Worm (Caenorhabditis elegans) whole organism, L3 larva: ENCODE data around the gene igdb-1.

Experiments
- R02D3.7 ChIP-seq: fragments of 150-350 bp; optimal IDR thresholded peaks from 2 replicates; lab custom pipeline; 2014; ENCODE audit warnings: missing biosample characterization, missing genetic modification characterization
- aly-2 ChIP-seq: fragments of 150-350 bp; optimal IDR thresholded peaks from 2 replicates; lab custom pipeline; 2014; ENCODE audit warnings: missing biosample characterization, missing genetic modification characterization
- ama-1 ChIP-seq: fragments of 150-350 bp; optimal IDR thresholded peaks from 2 replicates; lab custom pipeline; 2018
- ceh-16 ChIP-seq: sonication (generic microtip); optimal IDR thresholded peaks from 2 replicates; lab custom pipeline; 2017; ENCODE audit warnings: missing biosample characterization, missing genetic modification characterization
- ceh-28 ChIP-seq: fragments of 150-350 bp; optimal IDR thresholded peaks from 2 replicates; lab custom pipeline; 2014; ENCODE audit warnings: missing biosample characterization, missing genetic modification reagents, missing genetic modification characterization
- ceh-82 ChIP-seq: fragments of 150-350 bp; optimal IDR thresholded peaks from 2 replicates; lab custom pipeline; 2014; ENCODE audit warnings: missing biosample characterization, missing genetic modification characterization
- daf-12 ChIP-seq: fragments of 150-350 bp; optimal IDR thresholded peaks from 2 replicates; lab custom pipeline; 2014; ENCODE audit warnings: missing biosample characterization, missing genetic modification reagents, missing genetic modification characterization
- egl-5 ChIP-seq: fragments of 150-350 bp; optimal IDR thresholded peaks from 2 replicates; lab custom pipeline; 2017; ENCODE audit warnings: missing biosample characterization, missing genetic modification reagents, missing genetic modification characterization, inconsistent platforms
- elt-1 ChIP-seq: fragments of 150-350 bp; optimal IDR thresholded peaks from 2 replicates; lab custom pipeline; 2014; ENCODE audit warnings: missing biosample characterization, missing genetic modification characterization
- elt-3 ChIP-seq, 3 experiments: fragments of 150-350 bp in 1 of 3; sonication (generic microtip) in 2 of 3; optimal IDR thresholded peaks; 2 replicates in 2 of 3; 4 replicates in 1 of 3; lab custom pipeline; 2014 to 2017; ENCODE audit warnings: missing biosample characterization in 3 of 3, missing genetic modification characterization in 3 of 3
- eor-1 ChIP-seq, 2 experiments: fragments of 150-350 bp; optimal IDR thresholded peaks; 2 replicates each; lab custom pipeline; 2014 to 2018; ENCODE audit warnings: missing biosample characterization in 2 of 2, missing genetic modification characterization in 2 of 2
- fkh-2 ChIP-seq: fragments of 150-350 bp; optimal IDR thresholded peaks from 2 replicates; lab custom pipeline; 2014; ENCODE audit warnings: missing biosample characterization, missing genetic modification reagents, missing genetic modification characterization
- fos-1 ChIP-seq: fragments of 150-350 bp; optimal IDR thresholded peaks from 2 replicates; lab custom pipeline; 2014; ENCODE audit warnings: missing biosample characterization, missing genetic modification characterization
- hmg-11 ChIP-seq: sonication (generic microtip); optimal IDR thresholded peaks from 2 replicates; lab custom pipeline; 2016; ENCODE audit warnings: missing genetic modification characterization, missing compliant biosample characterization
- jun-1 ChIP-seq: fragments of 150-350 bp; optimal IDR thresholded peaks from 2 replicates; lab custom pipeline; 2014; ENCODE audit warnings: missing biosample characterization, missing genetic modification reagents, missing genetic modification characterization
- lin-15B ChIP-seq: fragments of 150-350 bp; optimal IDR thresholded peaks from 2 replicates; lab custom pipeline; 2014; ENCODE audit warnings: missing biosample characterization, missing genetic modification characterization
- lin-39 ChIP-seq: fragments of 150-350 bp; optimal IDR thresholded peaks from 2 replicates; lab custom pipeline; 2018; ENCODE audit warnings: missing biosample characterization, missing genetic modification reagents, missing genetic modification characterization
- lsy-12 ChIP-seq: sonication (generic microtip); optimal IDR thresholded peaks from 2 replicates; lab custom pipeline; 2016; ENCODE audit warnings: mild to moderate bottlenecking, missing genetic modification characterization, missing compliant biosample characterization
- mdl-1 ChIP-seq: fragments of 150-350 bp; optimal IDR thresholded peaks from 2 replicates; lab custom pipeline; 2014; ENCODE audit warnings: missing biosample characterization, missing genetic modification characterization
- mml-1 ChIP-seq: fragments of 150-350 bp; sonication (generic microtip); optimal IDR thresholded peaks from 3 replicates; lab custom pipeline; 2014; ENCODE audit warnings: missing biosample characterization, missing genetic modification characterization
- nfya-1 ChIP-seq: sonication (generic microtip); optimal IDR thresholded peaks from 2 replicates; lab custom pipeline; 2017; ENCODE audit warnings: missing genetic modification characterization, mild to moderate bottlenecking, missing compliant biosample characterization, antibody characterized with exemption, moderate library complexity; ENCODE audit not compliant: insufficient read depth
- nhr-12 ChIP-seq: fragments of 150-350 bp; optimal IDR thresholded peaks from 2 replicates; lab custom pipeline; 2014; ENCODE audit warnings: missing biosample characterization, missing genetic modification characterization
- nhr-23 ChIP-seq: fragments of 150-350 bp; optimal IDR thresholded peaks from 2 replicates; lab custom pipeline; 2014; ENCODE audit warnings: missing biosample characterization, missing genetic modification reagents, missing genetic modification characterization
- nhr-25 ChIP-seq: sonication (generic microtip); optimal IDR thresholded peaks from 2 replicates; lab custom pipeline; 2017; ENCODE audit warnings: missing biosample characterization, missing genetic modification characterization
- nhr-28 ChIP-seq: fragments of 150-350 bp; optimal IDR thresholded peaks from 2 replicates; lab custom pipeline; 2014; ENCODE audit warnings: missing biosample characterization, missing genetic modification characterization
- nhr-43 ChIP-seq: sonication (generic microtip); optimal IDR thresholded peaks from 2 replicates; lab custom pipeline; 2016; ENCODE audit warnings: mild to moderate bottlenecking, missing genetic modification characterization, missing compliant biosample characterization; ENCODE audit not compliant: poor library complexity, severe bottlenecking
- nhr-67 ChIP-seq: fragments of 150-350 bp; optimal IDR thresholded peaks from 2 replicates; lab custom pipeline; 2014; ENCODE audit warnings: missing biosample characterization, missing genetic modification characterization
- nhr-76 ChIP-seq: fragments of 150-350 bp; sonication (generic microtip); optimal IDR thresholded peaks from 5 replicates; lab custom pipeline; 2014; ENCODE audit warnings: missing biosample characterization, missing genetic modification characterization
- pha-4 ChIP-seq: fragments of 150-350 bp; optimal IDR thresholded peaks from 2 replicates; lab custom pipeline; 2014; ENCODE audit warnings: missing biosample characterization, missing genetic modification reagents, missing genetic modification characterization
- sea-2 ChIP-seq: fragments of 150-350 bp; sonication (generic microtip); optimal IDR thresholded peaks from 4 replicates; lab custom pipeline; 2014; ENCODE audit warnings: missing biosample characterization, missing genetic modification reagents, missing genetic modification characterization
- skn-1 ChIP-seq: fragments of 150-350 bp; optimal IDR thresholded peaks from 2 replicates; lab custom pipeline; 2014; ENCODE audit warnings: missing biosample characterization, missing genetic modification characterization
- snpc-4 ChIP-seq: fragments of 150-350 bp; optimal IDR thresholded peaks from 2 replicates; lab custom pipeline; 2014; ENCODE audit warnings: missing biosample characterization, missing genetic modification characterization
- tbx-2 ChIP-seq: sonication (generic microtip); optimal IDR thresholded peaks from 2 replicates; lab custom pipeline; 2016; ENCODE audit warnings: mild to moderate bottlenecking, missing genetic modification characterization, missing compliant biosample characterization
- unc-39 ChIP-seq: sonication (generic microtip); optimal IDR thresholded peaks from 4 replicates; lab custom pipeline; 2017; ENCODE audit warnings: missing biosample characterization, missing genetic modification characterization
- unc-62 ChIP-seq: fragments of 150-350 bp; sonication (generic microtip); optimal IDR thresholded peaks from 4 replicates; lab custom pipeline; 2014; ENCODE audit warnings: missing biosample characterization, missing genetic modification reagents, missing genetic modification characterization
- ztf-4 ChIP-seq: fragments of 150-350 bp; optimal IDR thresholded peaks from 2 replicates; lab custom pipeline; 2014; ENCODE audit warnings: missing biosample characterization, missing genetic modification characterization

The igdb-1 gene

DNA sequence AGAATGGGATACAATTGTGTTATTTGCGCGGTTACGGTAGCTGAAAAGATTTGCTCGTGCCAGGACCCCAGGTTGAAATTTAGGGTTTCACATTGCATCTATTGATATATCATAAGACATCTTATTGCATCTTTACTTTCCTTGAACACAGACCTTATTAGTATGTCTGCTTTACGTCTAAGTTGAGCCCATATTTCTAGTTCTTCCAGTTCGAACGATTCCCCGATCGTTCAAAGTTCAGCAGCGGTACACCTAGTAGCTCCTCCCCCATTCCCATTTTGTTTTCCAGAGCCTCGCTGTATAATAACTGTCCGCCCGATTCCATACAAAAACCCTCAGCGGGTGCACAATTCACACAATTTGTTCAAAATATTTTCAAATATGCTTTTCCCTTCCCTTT is 37.1 kb upstream of the igdb-1 start, which contains the start of gene C25G4.17:
C25G4.17 (plus strand) TSS at position 301 of the 400 bp plus-strand sequence.
- TF ChIP-seq nhr-28 (tag; lab: Kevin White, UChicago) (no peak), egl-5 (tag; lab: Kevin White, UChicago) (no peak), sea-2 (no peak), lin-39 (tag; lab: Kevin White, UChicago) (no peak), tbx-2 (no peak), ztf-4 (no peak)

- no peak for TF ChIP-seq ama-1 (lab: Kevin White, UChicago)
- TF ChIP-seq aly-2 (tag; lab: Kevin White, UChicago): no peak
- TF ChIP-seq ceh-28 (tag; lab: Kevin White, UChicago): no peak
- no peak for TF ChIP-seq lin-15B (tag; lab: Kevin White, UChicago)
- TF ChIP-seq sea-2: no peak
- TF ChIP-seq tbx-2: no peak
- TF ChIP-seq snpc-4 (tag; lab: Kevin White, UChicago): no peak
- TF ChIP-seq nhr-43 (tag; lab: Kevin White, UChicago): no peak
- no peak for TF ChIP-seq egl-5 (tag; lab: Kevin White, UChicago)
- no peak for TF ChIP-seq skn-1 (tag; lab: Kevin White, UChicago)
- TF ChIP-seq nhr-23 (tag; lab: Kevin White, UChicago): no peak
- no peak for TF ChIP-seq unc-39
Measured at ce11 chrIV:12443936-12444335, 34.9 kb upstream of the igdb-1 start, which contains the start of gene C25G4.2. C25G4.2 (minus strand) TSS chrIV:12444035.

DNA sequence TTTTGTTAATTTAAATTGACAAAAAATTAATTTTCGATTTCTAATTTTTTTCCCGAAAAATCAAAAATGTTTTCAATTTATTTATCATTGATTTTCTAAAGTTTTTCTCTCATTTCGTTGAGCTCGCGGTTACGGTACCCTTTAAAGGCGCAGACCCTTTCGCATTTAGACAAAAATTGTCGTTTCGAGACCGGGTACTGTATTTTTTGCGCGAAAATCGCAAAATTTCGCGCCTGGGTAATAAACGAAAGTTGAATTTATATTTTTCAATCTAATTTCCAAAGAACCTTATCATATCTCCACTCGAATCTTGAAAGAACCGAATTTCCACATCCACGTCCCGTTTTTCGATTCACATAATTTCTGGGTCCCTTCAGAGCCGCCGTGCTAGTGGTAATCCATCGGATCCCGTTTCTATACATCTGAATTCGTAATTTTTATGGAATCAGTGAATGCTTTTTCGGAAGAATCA is 33.3 kb upstream of the igdb-1 start, which contains the start of gene C25G4.3:
C25G4.3 (minus strand) TSS at position 422 of the 472 bp plus-strand sequence.
- TF ChIP-seq unc-62 (no peak), elt-3 (tag; optimal IDR thresholded peaks at IDR 0.05; lab: Kevin White, UChicago) (no peak), fkh-2 (tag; lab: Kevin White, UChicago) (no peak), skn-1 (tag; lab: Kevin White, UChicago) (no peak), egl-5 (tag; lab: Kevin White, UChicago) (no peak), lsy-12 (tag; lab: Kevin White, UChicago) (no peak), nhr-67 (tag; lab: Kevin White, UChicago) (no peak), jun-1 (tag; lab: Kevin White, UChicago) (no peak), sea-2 (no peak), aly-2 (tag; lab: Kevin White, UChicago) (no peak), mml-1 (tag; lab: Kevin White, UChicago) (no peak), unc-39 (no peak), hmg-11 (tag; lab: Kevin White, UChicago) (no peak), tbx-2 (no peak), lin-39 (tag; lab: Kevin White, UChicago) (no peak), mdl-1 (tag; lab: Kevin White, UChicago) (no peak)

ce11 chrIV:12451225-12451831 is 27.5 kb upstream of the igdb-1 start, which contains the start of gene dpy-26:
dpy-26 (minus strand) TSS chrIV:12451335.
- TF ChIP-seq lin-15B (tag; lab: Kevin White, UChicago): peak; percentile 51
- no peak for TF ChIP-seq ceh-28 (tag; lab: Kevin White, UChicago)
- TF ChIP-seq nhr-25: peak; percentile 30
- no peak for TF ChIP-seq mml-1 (tag; lab: Kevin White, UChicago)
- TF ChIP-seq nhr-23 (tag; lab: Kevin White, UChicago): peak; percentile 38
- TF ChIP-seq lin-39 (tag; lab: Kevin White, UChicago): peak; percentile 27

DNA sequence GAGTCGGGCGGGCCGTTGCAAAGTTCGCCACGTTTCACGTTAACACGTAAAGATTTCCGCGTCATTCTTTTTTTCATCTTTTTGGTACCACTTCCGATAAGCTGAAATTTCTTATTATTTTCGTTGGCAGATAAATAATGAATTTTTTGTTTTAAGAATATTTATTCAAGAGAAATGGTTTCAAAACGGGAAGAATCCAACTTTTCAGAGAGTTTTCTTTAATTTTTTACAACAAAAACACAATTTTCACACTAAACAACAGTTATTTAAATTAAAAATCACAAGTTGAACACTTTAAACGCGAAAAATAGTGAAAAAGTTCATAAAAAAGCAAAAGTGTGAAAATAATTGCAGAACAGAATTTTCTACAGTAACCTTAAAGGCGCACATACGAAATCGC is 24.7 kb upstream of the igdb-1 start, which contains the start of gene spe-44:
spe-44 (minus strand) TSS at position 101 of the 400 bp plus-strand sequence.
- TF ChIP-seq nhr-28 (tag; lab: Kevin White, UChicago): no peak
- TF ChIP-seq, all 47 proteins: peak for 0

DNA sequence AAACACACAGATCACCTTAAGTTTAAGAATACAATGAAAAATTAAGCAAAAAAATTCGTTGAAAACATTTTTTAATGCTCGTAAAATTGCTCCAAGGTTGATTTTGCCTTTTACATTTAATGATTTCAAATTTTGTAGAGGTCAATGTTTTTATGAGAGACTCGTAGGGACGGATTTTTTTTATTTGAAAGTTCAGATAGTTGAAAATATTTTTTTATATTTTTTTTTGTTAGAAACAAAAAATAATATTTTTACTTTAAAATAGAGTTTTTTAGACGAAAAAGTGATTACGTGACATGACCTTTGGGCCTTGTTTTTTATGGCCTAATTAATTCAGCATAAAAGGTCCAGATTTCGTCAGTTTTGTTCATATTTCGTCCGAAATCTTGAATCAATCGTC is 24.1 kb upstream of the igdb-1 start, which contains the start of gene smz-1:
smz-1 (plus strand) TSS at position 301 of the 400 bp plus-strand sequence.
- TF ChIP-seq mdl-1 (tag; lab: Kevin White, UChicago) (no peak), unc-39 (no peak), tbx-2 (no peak), pha-4 (tag; lab: Kevin White, UChicago) (no peak), egl-5 (tag; lab: Kevin White, UChicago) (no peak), sea-2 (no peak)

ce11 chrIV:12456613-12457012 is 22.2 kb upstream of the igdb-1 start, which contains the start of gene C25G4.7:
C25G4.7 (plus strand) TSS chrIV:12456913.
- TF ChIP-seq jun-1 (tag; lab: Kevin White, UChicago): no peak
- no peak for TF ChIP-seq nfya-1 (tag; lab: Kevin White, UChicago)
- TF ChIP-seq elt-1 (tag; lab: Kevin White, UChicago): no peak
- no peak for TF ChIP-seq nhr-43 (tag; lab: Kevin White, UChicago)
- no peak for TF ChIP-seq ztf-4
- no peak for TF ChIP-seq ama-1 (lab: Kevin White, UChicago)
- TF ChIP-seq nhr-76 (tag; lab: Kevin White, UChicago): no peak
- TF ChIP-seq unc-62: no peak
- TF ChIP-seq ceh-16 (tag; lab: Kevin White, UChicago): no peak
- no peak for TF ChIP-seq R02D3.7 (tag; lab: Kevin White, UChicago)
- no peak for TF ChIP-seq fos-1 (tag; lab: Kevin White, UChicago)
- TF ChIP-seq lsy-12 (tag; lab: Kevin White, UChicago): no peak
- no peak for TF ChIP-seq eor-1 (tag; optimal IDR thresholded peaks at IDR 0.05; lab: Kevin White, UChicago)
- no peak for TF ChIP-seq unc-39
- TF ChIP-seq nhr-23 (tag; lab: Kevin White, UChicago): no peak
- TF ChIP-seq aly-2 (tag; lab: Kevin White, UChicago): no peak
- TF ChIP-seq ceh-82 (tag; lab: Kevin White, UChicago): no peak
- TF ChIP-seq pha-4 (tag; lab: Kevin White, UChicago): no peak
- no peak for TF ChIP-seq nhr-12 (tag; lab: Kevin White, UChicago)
- no peak for TF ChIP-seq daf-12 (tag; lab: Kevin White, UChicago)
